Worm (Caenorhabditis elegans) whole organism, L4 larva: ENCODE data around the gene amt-4.
A peak's percentile ranks its signal among the peaks of the same experiment; 100 is the strongest.

Experiments used
- F26F4.8 ChIP-seq: fragments of 200-800 bp; sonication (Bioruptor generic); conservative IDR thresholded peaks from 2 replicates; pipeline ENCODE4 v1.3.6; 2022; ENCODE audit warnings: missing genetic modification characterization, missing compliant biosample characterization
- F37D6.2 ChIP-seq: sonication (generic microtip); optimal IDR thresholded peaks from 2 replicates; lab custom pipeline; 2016; ENCODE audit warnings: mild to moderate bottlenecking, missing genetic modification characterization, missing compliant biosample characterization
- F44E2.7 ChIP-seq: fragments of 200-800 bp; sonication (Bioruptor generic); IDR thresholded peaks from 2 replicates; pipeline ENCODE4 v2.1.2; 2022; ENCODE audit warnings: missing genetic modification characterization, missing compliant biosample characterization
- R02D3.7 ChIP-seq: fragments of 150-350 bp; sonication (generic microtip); optimal IDR thresholded peaks from 3 replicates; lab custom pipeline; 2014; ENCODE audit warnings: missing biosample characterization, missing genetic modification characterization
- Y105C5A.15 ChIP-seq: fragments of 200-800 bp; sonication (Bioruptor generic); IDR thresholded peaks from 2 replicates; pipeline ENCODE4 v1.3.6; 2022; ENCODE audit warnings: missing genetic modification characterization, missing compliant biosample characterization
- Y48G9A.11 ChIP-seq: fragments of 200-800 bp; sonication (Bioruptor generic); IDR thresholded peaks from 2 replicates; pipeline ENCODE4 v1.3.6; 2022; ENCODE audit warnings: missing genetic modification reagents, missing genetic modification characterization, missing compliant biosample characterization
- ZK337.2 ChIP-seq: fragments of 200-800 bp; sonication (Bioruptor generic); IDR thresholded peaks from 2 replicates; pipeline ENCODE4 v1.3.6; 2022; ENCODE audit warnings: missing genetic modification reagents, missing genetic modification characterization, missing compliant biosample characterization
- aha-1 ChIP-seq: fragments of 150-350 bp; peaks from one replicate; lab custom pipeline; 2014; ENCODE audit warnings: missing biosample characterization, missing genetic modification characterization
- arid-1 ChIP-seq: fragments of 200-800 bp; sonication (Bioruptor generic); conservative IDR thresholded peaks from 2 replicates; pipeline ENCODE4 v1.3.6; 2022; ENCODE audit warnings: missing genetic modification reagents, missing genetic modification characterization, missing compliant biosample characterization
- ceh-20 ChIP-seq: fragments of 200-800 bp; sonication (Bioruptor generic); IDR thresholded peaks from 2 replicates; pipeline ENCODE4 v1.3.6; 2022; ENCODE audit warnings: missing genetic modification reagents, missing genetic modification characterization, missing compliant biosample characterization
- ceh-82 ChIP-seq: sonication (generic microtip); optimal IDR thresholded peaks from 2 replicates; lab custom pipeline; 2017; ENCODE audit warnings: missing biosample characterization, missing genetic modification characterization
- daf-19 ChIP-seq: fragments of 200-800 bp; sonication (Bioruptor generic); conservative IDR thresholded peaks from 2 replicates; pipeline ENCODE4 v1.3.6; 2022; ENCODE audit warnings: missing genetic modification characterization, missing compliant biosample characterization
- daf-8 ChIP-seq: fragments of 200-800 bp; sonication (Bioruptor generic); IDR thresholded peaks from 2 replicates; pipeline ENCODE4 v1.3.6; 2022; ENCODE audit warnings: missing genetic modification characterization, missing compliant biosample characterization
- dmd-6 ChIP-seq: fragments of 200-800 bp; sonication (Bioruptor generic); IDR thresholded peaks from 2 replicates; pipeline ENCODE4 v1.3.6; 2022; ENCODE audit warnings: missing genetic modification reagents, missing genetic modification characterization, missing compliant biosample characterization
- duxl-1 ChIP-seq: sonication (generic microtip); optimal IDR thresholded peaks from 2 replicates; lab custom pipeline; 2016; ENCODE audit warnings: mild to moderate bottlenecking, missing genetic modification characterization, moderate library complexity, missing compliant biosample characterization; ENCODE audit not compliant: poor library complexity
- egl-43 ChIP-seq: fragments of 200-800 bp; sonication (Bioruptor generic); IDR thresholded peaks from 2 replicates; pipeline ENCODE4 v1.3.6; 2022; ENCODE audit warnings: missing genetic modification reagents, missing genetic modification characterization, missing compliant biosample characterization
- hlh-11 ChIP-seq: fragments of 200-800 bp; sonication (Bioruptor generic); optimal IDR thresholded peaks from 2 replicates; lab custom pipeline; 2018; ENCODE audit warnings: mild to moderate bottlenecking, missing genetic modification characterization, missing compliant biosample characterization
- hlh-30 ChIP-seq: sonication (generic microtip); optimal IDR thresholded peaks from 2 replicates; lab custom pipeline; 2017; ENCODE audit warnings: antibody characterized with exemption, mild to moderate bottlenecking, missing genetic modification characterization, missing compliant biosample characterization; ENCODE audit not compliant: insufficient read depth
- lin-29 ChIP-seq: fragments of 200-800 bp; sonication (Bioruptor generic); IDR thresholded peaks from 2 replicates; pipeline ENCODE4 v1.3.6; 2022; ENCODE audit warnings: missing genetic modification reagents, missing genetic modification characterization, missing compliant biosample characterization
- mes-2 ChIP-seq: sonication (generic microtip); optimal IDR thresholded peaks from 2 replicates; lab custom pipeline; 2016; ENCODE audit warnings: missing genotype, mild to moderate bottlenecking, missing genetic modification characterization, missing compliant biosample characterization; ENCODE audit not compliant: poor library complexity, severe bottlenecking
- mxl-3 ChIP-seq: fragments of 200-800 bp; sonication (Bioruptor generic); optimal IDR thresholded peaks from 2 replicates; lab custom pipeline; 2018; ENCODE audit warnings: mild to moderate bottlenecking, missing genetic modification characterization, missing compliant biosample characterization
- nhr-25 ChIP-seq: sonication (generic microtip); optimal IDR thresholded peaks from 2 replicates; lab custom pipeline; 2017; ENCODE audit warnings: missing genetic modification characterization, mild to moderate bottlenecking, missing compliant biosample characterization, antibody characterized with exemption, moderate library complexity, borderline replicate concordance; ENCODE audit not compliant: insufficient read depth
- nhr-28 ChIP-seq: fragments of 150-350 bp; optimal IDR thresholded peaks from 2 replicates; lab custom pipeline; 2014; ENCODE audit warnings: missing biosample characterization, missing genetic modification characterization
- pqm-1 ChIP-seq: sonication (generic microtip); optimal IDR thresholded peaks from 2 replicates; lab custom pipeline; 2017; ENCODE audit warnings: missing biosample characterization, missing genetic modification characterization
- saeg-2 ChIP-seq: fragments of 200-800 bp; sonication (Bioruptor generic); IDR thresholded peaks from 2 replicates; pipeline ENCODE4 v1.3.6; 2022; ENCODE audit warnings: missing genetic modification reagents, missing genetic modification characterization, missing compliant biosample characterization
- set-16 ChIP-seq: fragments of 200-800 bp; sonication (Bioruptor generic); IDR thresholded peaks from 2 replicates; pipeline ENCODE4 v1.3.6; 2022; ENCODE audit warnings: missing genetic modification reagents, missing genetic modification characterization, missing compliant biosample characterization
- unc-62 ChIP-seq, 3 experiments: fragments of 150-350 bp in 1 of 3; sonication (generic microtip); optimal IDR thresholded peaks in 2 of 3; peaks in 1 of 3; 1 replicate in 1 of 3; 2 replicates in 2 of 3; lab custom pipeline; 2014 to 2017; ENCODE audit warnings: missing biosample characterization in 3 of 3, missing genetic modification characterization in 3 of 3, missing genetic modification reagents in 3 of 3, missing genotype in 1 of 3
- ztf-7 ChIP-seq: fragments of 150-350 bp; optimal IDR thresholded peaks from 2 replicates; lab custom pipeline; 2014; ENCODE audit warnings: missing biosample characterization, missing genetic modification characterization

The amt-4 gene

ce11 chrX:4549853-4550596 lies 15.1 kb upstream of the amt-4 start, which contains the start of gene C07A12.18:
C07A12.18 (minus strand) TSS chrX:4549903.
- TF ChIP-seq daf-8 (GFP tag; lab: Robert Waterston, UW) (no peak), aha-1 (tag; lab: Kevin White, UChicago) (peak; percentile 77), R02D3.7 (no peak), nhr-28 (peak; percentile 6), set-16 (no peak), ceh-20 (no peak), daf-19 (GFP tag; lab: Robert Waterston, UW) (no peak), hlh-30 (tag; lab: Kevin White, UChicago) (peak; percentile 26), arid-1 (no peak)

DNA sequence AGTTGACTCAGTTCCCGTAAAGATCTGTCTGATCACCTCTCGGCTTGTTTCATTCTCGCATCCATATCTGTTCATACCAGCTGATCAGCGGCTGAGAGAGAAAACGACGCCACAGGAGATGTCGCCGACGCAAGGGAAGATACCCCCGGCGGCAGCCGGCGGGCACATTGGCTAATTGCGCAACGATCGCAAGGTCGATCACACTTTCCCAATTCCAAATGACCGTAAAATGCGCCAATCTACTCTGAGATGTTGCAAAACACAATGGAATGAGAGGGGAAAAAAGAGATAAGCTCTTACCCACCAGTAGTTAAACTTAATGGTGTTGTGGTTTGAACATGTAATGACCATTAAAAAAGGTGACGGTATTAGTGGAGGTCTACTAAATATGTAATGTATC lies 14.1 kb upstream of the amt-4 start:
- peak; percentile 29 for TF ChIP-seq nhr-28
- TF ChIP-seq set-16, result peak; percentile 47
- peak; percentile 19 for TF ChIP-seq hlh-30 (tag; lab: Kevin White, UChicago)
- TF ChIP-seq dmd-6 (GFP tag; lab: Robert Waterston, UW), result no peak
- TF ChIP-seq mxl-3 (GFP tag; lab: Kevin White, UChicago), result peak; percentile 13
- no peak for TF ChIP-seq ZK337.2 (GFP tag; lab: Robert Waterston, UW)
- no peak for TF ChIP-seq saeg-2 (GFP tag; lab: Robert Waterston, UW)
- peak; percentile 26 for TF ChIP-seq hlh-11 (tag; lab: Kevin White, UChicago)
- peak; percentile 57; the same call in 1 of the 2 replicates for TF ChIP-seq egl-43 (GFP tag; lab: Robert Waterston, UW)

DNA sequence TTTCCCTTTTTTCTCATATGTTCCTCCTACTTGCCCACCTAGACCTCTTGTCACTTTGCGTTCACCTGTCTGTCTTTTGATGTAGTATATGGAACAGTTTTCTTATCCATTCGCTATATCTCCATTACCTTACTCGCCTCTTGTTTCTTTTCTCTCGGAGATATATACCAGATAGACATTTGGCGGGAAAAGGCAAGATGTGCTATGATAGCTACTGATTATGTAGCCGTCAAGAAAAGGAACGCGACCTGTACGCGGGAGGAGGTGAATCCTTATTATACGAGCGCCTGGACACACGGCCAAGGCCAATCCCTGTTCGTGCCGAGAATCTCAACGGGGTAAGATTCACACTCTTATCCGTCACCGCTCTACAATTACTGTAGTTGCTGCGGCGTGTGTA lies 12.1 kb upstream of the amt-4 start:
- 0 out of 2 replicates have a peak, but pooled peaks have one; percentile 13 for TF ChIP-seq F44E2.7 (GFP tag; lab: Robert Waterston, UW)
- TF ChIP-seq ceh-82 (tag; lab: Kevin White, UChicago), result no peak

ce11 chrX:4553491-4553890 lies 11.6 kb upstream of the amt-4 start:
- TF ChIP-seq nhr-28 (peak; percentile 5), F26F4.8 (GFP tag; lab: Robert Waterston, UW) (no peak), nhr-25 (no peak)

DNA sequence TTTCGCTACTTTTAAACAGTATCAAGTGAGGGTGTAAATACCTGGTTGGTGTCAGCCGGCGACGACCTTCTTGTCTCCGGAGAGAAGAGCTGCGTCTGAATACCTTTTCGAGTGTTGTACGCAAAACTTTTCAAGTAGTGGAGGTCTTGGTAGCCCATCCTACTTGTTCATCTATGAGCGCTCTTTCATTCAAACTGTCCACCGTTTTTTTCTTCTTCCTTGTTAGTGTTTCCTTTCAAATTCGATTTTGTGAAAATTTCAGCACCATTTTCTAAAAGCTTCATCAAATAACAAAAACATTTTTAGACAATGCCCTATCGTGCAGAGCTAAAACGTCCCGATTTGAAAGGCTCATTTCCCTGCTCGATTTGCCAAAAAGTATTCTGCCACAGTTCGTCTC lies 10.7 kb upstream of the amt-4 start, which contains the start of gene ham-2:
TSS of gene ham-2 (plus strand) at position 301 of the 400 bp plus-strand sequence.
- TF ChIP-seq unc-62 (GFP tag; optimal IDR thresholded peaks at IDR 0.05 in 1 of 2; lab: Kevin White, UChicago) (peak in 1 of 2 experiments; percentile 79), unc-62 (tag; optimal IDR thresholded peaks at IDR 0.05; lab: Kevin White, UChicago) (no peak), duxl-1 (tag; lab: Kevin White, UChicago) (no peak)
- TF ChIP-seq, all 104 proteins: peak for 1

- peak; percentile 40; the same call in 1 of the 2 replicates for TF ChIP-seq egl-43 (GFP tag; lab: Robert Waterston, UW)
- no peak for TF ChIP-seq Y105C5A.15
- no peak for TF ChIP-seq ztf-7 (tag; lab: Kevin White, UChicago)
- no peak for TF ChIP-seq Y48G9A.11 (GFP tag; lab: Robert Waterston, UW)
- no peak for TF ChIP-seq pqm-1 (tag; lab: Kevin White, UChicago)
- TF ChIP-seq nhr-25, result peak; percentile 11
Observed at ce11 chrX:4556028-4556427, 9.1 kb upstream of the amt-4 start.

DNA sequence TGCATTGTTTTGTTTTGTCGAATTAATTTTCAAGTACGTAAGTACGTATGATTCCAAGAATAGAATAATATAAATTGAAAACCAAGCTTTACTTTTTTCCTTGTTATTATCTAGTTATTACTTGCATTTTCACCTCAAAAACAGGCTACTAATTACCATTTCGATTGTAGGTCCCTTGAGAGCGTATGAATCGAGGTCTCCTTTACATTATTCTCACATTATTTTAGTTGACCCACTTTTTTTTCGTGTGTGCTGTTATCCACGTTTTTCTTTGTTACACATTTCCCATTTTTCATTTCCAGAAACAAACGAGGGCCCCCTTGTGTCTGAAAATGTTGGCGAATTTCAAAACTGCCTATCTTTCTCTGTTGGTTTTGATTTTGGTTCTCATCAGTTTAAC lies 3.2 kb upstream of the amt-4 start, which contains the start of gene C05E11.6:
TSS of gene C05E11.6 (plus strand) at position 301 of the 400 bp plus-strand sequence.
- no peak for TF ChIP-seq lin-29 (GFP tag; lab: Robert Waterston, UW)
- TF ChIP-seq F37D6.2 (tag; lab: Kevin White, UChicago), result no peak
- TF ChIP-seq mes-2 (tag; lab: Kevin White, UChicago), result no peak
